Fruit fly (Drosophila melanogaster) whole organism, embryonic: Measurements from ENCODE around the gene Gr64b.

ENCODE experiments used
- ATbp ChIP-seq: fragments of 200-800 bp; sonication (Bioruptor generic); optimal IDR thresholded peaks from 2 replicates; lab custom pipeline; 2017; ENCODE audit warnings: missing biosample characterization, mild to moderate bottlenecking, missing genetic modification characterization, missing genetic modification reagents
- Bdp1 ChIP-seq: fragments of 200-800 bp; sonication (Bioruptor generic); optimal IDR thresholded peaks from 3 replicates; lab custom pipeline; 2016; ENCODE audit warnings: missing biosample characterization, missing genetic modification characterization
- CG10147 ChIP-seq: fragments of 200-800 bp; sonication (Bioruptor generic); optimal IDR thresholded peaks from 2 replicates; lab custom pipeline; 2019; ENCODE audit warnings: missing biosample characterization, mild to moderate bottlenecking, missing genetic modification characterization, moderate library complexity
- CG11247 ChIP-seq: fragments of 200-800 bp; sonication (Bioruptor generic); IDR thresholded peaks from 2 replicates; pipeline ENCODE4 v1.3.6; 2022; ENCODE audit warnings: missing biosample characterization, missing genetic modification characterization
- CG11723 ChIP-seq: fragments of 200-800 bp; sonication (Bioruptor generic); optimal IDR thresholded peaks from 2 replicates; lab custom pipeline; 2017; ENCODE audit warnings: missing biosample characterization, mild to moderate bottlenecking, missing genetic modification characterization
- CG12219 ChIP-seq: fragments of 200-800 bp; sonication (Bioruptor generic); optimal IDR thresholded peaks from 3 replicates; lab custom pipeline; 2018; ENCODE audit warnings: missing biosample characterization, mild to moderate bottlenecking, missing genetic modification characterization
- CG13123 ChIP-seq: fragments of 200-800 bp; sonication (Bioruptor generic); optimal IDR thresholded peaks from 2 replicates; lab custom pipeline; 2016; ENCODE audit warnings: missing biosample characterization, missing genetic modification characterization
- CG14050 ChIP-seq: fragments of 200-800 bp; sonication (Bioruptor generic); IDR thresholded peaks from 3 replicates; pipeline ENCODE4 v1.3.6; 2022; ENCODE audit warnings: missing biosample characterization, missing genetic modification characterization
- CG14965 ChIP-seq: fragments of 200-800 bp; sonication (Bioruptor generic); optimal IDR thresholded peaks from 2 replicates; lab custom pipeline; 2016; ENCODE audit warnings: missing biosample characterization, missing genetic modification characterization, borderline replicate concordance
- CG15011 ChIP-seq: fragments of 200-800 bp; sonication (Bioruptor generic); optimal IDR thresholded peaks from 3 replicates; lab custom pipeline; 2018; ENCODE audit warnings: missing biosample characterization, mild to moderate bottlenecking, missing genetic modification characterization
- CG1603 ChIP-seq: fragments of 200-800 bp; sonication (Bioruptor generic); optimal IDR thresholded peaks from 2 replicates; lab custom pipeline; 2019; ENCODE audit warnings: missing biosample characterization, mild to moderate bottlenecking, missing genetic modification characterization, moderate library complexity
- CG16779 ChIP-seq: fragments of 200-800 bp; sonication (Bioruptor generic); IDR thresholded peaks from 2 replicates; pipeline ENCODE4 v1.3.6; 2022; ENCODE audit warnings: missing biosample characterization, missing genetic modification characterization
- CG16815 ChIP-seq: fragments of 200-800 bp; sonication (Bioruptor generic); optimal IDR thresholded peaks from 3 replicates; lab custom pipeline; 2017; ENCODE audit warnings: missing biosample characterization, mild to moderate bottlenecking, missing genetic modification characterization
- CG17612 ChIP-seq: fragments of 200-800 bp; sonication (Bioruptor generic); IDR thresholded peaks from 2 replicates; pipeline ENCODE4 v1.3.6; 2022; ENCODE audit warnings: missing biosample characterization, missing genetic modification characterization
- CG17829 ChIP-seq: fragments of 200-800 bp; optimal IDR thresholded peaks from 2 replicates; lab custom pipeline; 2019; ENCODE audit warnings: missing biosample characterization, mild to moderate bottlenecking, missing genetic modification characterization, moderate library complexity
- CG18599 ChIP-seq: fragments of 200-800 bp; sonication (Bioruptor generic); optimal IDR thresholded peaks from 3 replicates; lab custom pipeline; 2017; ENCODE audit warnings: missing biosample characterization, missing genetic modification characterization, mild to moderate bottlenecking, moderate library complexity, missing genetic modification reagents
- CG43689 ChIP-seq: fragments of 200-800 bp; sonication (Bioruptor generic); IDR thresholded peaks from 2 replicates; pipeline ENCODE4 v1.3.6; 2022; ENCODE audit warnings: missing biosample characterization, missing genetic modification characterization
- CG4617 ChIP-seq: fragments of 200-800 bp; sonication (Bioruptor generic); optimal IDR thresholded peaks from 3 replicates; lab custom pipeline; 2016; ENCODE audit warnings: missing biosample characterization, missing genetic modification characterization, borderline replicate concordance
- CG9797 ChIP-seq: fragments of 200-800 bp; sonication (Bioruptor generic); optimal IDR thresholded peaks from 3 replicates; lab custom pipeline; 2018; ENCODE audit warnings: missing biosample characterization, mild to moderate bottlenecking, missing genetic modification characterization
- D19A ChIP-seq: fragments of 200-800 bp; optimal IDR thresholded peaks from 3 replicates; lab custom pipeline; 2019; ENCODE audit warnings: missing biosample characterization, mild to moderate bottlenecking, missing genetic modification characterization, moderate library complexity
- Dfd ChIP-seq, 2 experiments: fragments of >200 bp; optimal IDR thresholded peaks; 2 replicates each; lab custom pipeline; 2017; ENCODE audit warnings: missing biosample characterization in 2 of 2, missing genetic modification characterization in 2 of 2
- Dip3 ChIP-seq: fragments of 200-800 bp; sonication (Bioruptor generic); optimal IDR thresholded peaks from 3 replicates; lab custom pipeline; 2016; ENCODE audit warnings: missing biosample characterization, missing genetic modification characterization
- Doc2 ChIP-seq: fragments of 200-800 bp; sonication (Bioruptor generic); IDR thresholded peaks from 2 replicates; pipeline ENCODE4 v1.3.6; 2022; ENCODE audit warnings: missing biosample characterization, missing genetic modification characterization
- E2f2 ChIP-seq: fragments of 200-800 bp; sonication (Bioruptor generic); IDR thresholded peaks from 2 replicates; pipeline ENCODE4 v1.3.6; 2022; ENCODE audit warnings: missing biosample characterization, missing genetic modification characterization
- Hand ChIP-seq: fragments of 200-800 bp; sonication (Bioruptor generic); optimal IDR thresholded peaks from 2 replicates; lab custom pipeline; 2017; ENCODE audit warnings: mild to moderate bottlenecking, missing biosample characterization, missing genetic modification reagents, missing genetic modification characterization
- HmgZ ChIP-seq: fragments of 200-800 bp; sonication (Bioruptor generic); optimal IDR thresholded peaks from 2 replicates; lab custom pipeline; 2018; ENCODE audit warnings: missing biosample characterization, mild to moderate bottlenecking, missing genetic modification characterization
- Hr39 ChIP-seq: fragments of >200 bp; optimal IDR thresholded peaks from 2 replicates; lab custom pipeline; 2017
- Jarid2 ChIP-seq: fragments of 200-800 bp; sonication (Bioruptor generic); optimal IDR thresholded peaks from 3 replicates; lab custom pipeline; 2017; ENCODE audit warnings: mild to moderate bottlenecking, missing biosample characterization, missing genetic modification reagents, missing genetic modification characterization
- Oaz ChIP-seq: fragments of 200-800 bp; sonication (Bioruptor generic); IDR thresholded peaks from 2 replicates; pipeline ENCODE4 v1.3.6; 2022; ENCODE audit warnings: missing biosample characterization, missing genetic modification characterization
- Opbp ChIP-seq: fragments of 200-800 bp; sonication (Bioruptor generic); IDR thresholded peaks from 3 replicates; pipeline ENCODE4 v1.3.6; 2022; ENCODE audit warnings: missing biosample characterization, missing genetic modification characterization; ENCODE audit not compliant: partially characterized antibody
- Side ChIP-seq: fragments of 200-800 bp; sonication (Bioruptor generic); optimal IDR thresholded peaks from 2 replicates; lab custom pipeline; 2016; ENCODE audit warnings: missing biosample characterization, missing genetic modification characterization
- bowl ChIP-seq: fragments of 200-800 bp; sonication (Bioruptor generic); IDR thresholded peaks from 2 replicates; pipeline ENCODE4 v1.3.6; 2022; ENCODE audit warnings: missing biosample characterization, missing genetic modification characterization
- cad ChIP-seq: fragments of >200 bp; optimal IDR thresholded peaks from 2 replicates; lab custom pipeline; 2017; ENCODE audit warnings: missing biosample characterization, missing genetic modification characterization
- chif ChIP-seq, 2 experiments: fragments of 200-800 bp; sonication (Bioruptor generic); optimal IDR thresholded peaks; 3 replicates each; lab custom pipeline; 2016; ENCODE audit warnings: missing biosample characterization in 2 of 2, missing genetic modification characterization in 2 of 2
- ci ChIP-seq: fragments of 200-800 bp; sonication (Bioruptor generic); IDR thresholded peaks from 3 replicates; pipeline ENCODE4 v1.3.6; 2022; ENCODE audit warnings: missing biosample characterization, missing genetic modification characterization
- gcm ChIP-seq: fragments of 200-800 bp; sonication (Bioruptor generic); optimal IDR thresholded peaks from 2 replicates; lab custom pipeline; 2019; ENCODE audit warnings: missing biosample characterization, mild to moderate bottlenecking, missing genetic modification characterization, moderate library complexity
- gt ChIP-seq: fragments of 200-800 bp; sonication (Bioruptor generic); IDR thresholded peaks from 2 replicates; pipeline ENCODE4 v1.3.6; 2022; ENCODE audit warnings: missing biosample characterization, missing genetic modification characterization
- jumu ChIP-seq: fragments of 200-800 bp; sonication (Bioruptor generic); optimal IDR thresholded peaks from 3 replicates; lab custom pipeline; 2016; ENCODE audit warnings: missing biosample characterization, missing genetic modification characterization
- klu ChIP-seq: fragments of 200-800 bp; sonication (Bioruptor generic); IDR thresholded peaks from 2 replicates; pipeline ENCODE4 v1.3.6; 2022; ENCODE audit warnings: missing biosample characterization, missing genetic modification characterization
- lab ChIP-seq: fragments of 200-800 bp; sonication (Bioruptor generic); optimal IDR thresholded peaks from 3 replicates; lab custom pipeline; 2017; ENCODE audit warnings: missing biosample characterization, missing genetic modification characterization, mild to moderate bottlenecking, moderate library complexity, missing genetic modification reagents
- nom ChIP-seq: fragments of 200-800 bp; sonication (Bioruptor generic); optimal IDR thresholded peaks from 2 replicates; lab custom pipeline; 2017; ENCODE audit warnings: missing biosample characterization, missing genetic modification characterization, mild to moderate bottlenecking, moderate library complexity, missing genetic modification reagents
- org-1 ChIP-seq: fragments of 200-800 bp; sonication (Bioruptor generic); optimal IDR thresholded peaks from 2 replicates; lab custom pipeline; 2017; ENCODE audit warnings: missing biosample characterization, missing genetic modification characterization
- sens-2 ChIP-seq: fragments of 200-800 bp; sonication (Bioruptor generic); IDR thresholded peaks from 2 replicates; pipeline ENCODE4 v1.3.6; 2022; ENCODE audit warnings: missing biosample characterization, missing genetic modification characterization
- sima ChIP-seq: fragments of 200-800 bp; sonication (Bioruptor generic); optimal IDR thresholded peaks from 2 replicates; lab custom pipeline; 2016; ENCODE audit warnings: missing biosample characterization, missing genetic modification characterization
- slou ChIP-seq: fragments of 200-800 bp; sonication (Bioruptor generic); optimal IDR thresholded peaks from 3 replicates; lab custom pipeline; 2016; ENCODE audit warnings: missing biosample characterization, missing genetic modification characterization
- so ChIP-seq: fragments of 200-800 bp; sonication (Bioruptor generic); IDR thresholded peaks from 3 replicates; pipeline ENCODE4 v1.3.6; 2022; ENCODE audit warnings: missing biosample characterization, missing genetic modification characterization
- sr ChIP-seq: fragments of 200-800 bp; sonication (Bioruptor generic); IDR thresholded peaks from 3 replicates; pipeline ENCODE4 v1.3.6; 2022; ENCODE audit warnings: missing biosample characterization, missing genetic modification characterization
- tgo ChIP-seq: fragments of 200-800 bp; sonication (Bioruptor generic); IDR thresholded peaks from 3 replicates; pipeline ENCODE4 v1.3.6; 2022; ENCODE audit warnings: missing biosample characterization, missing genetic modification characterization
- tna ChIP-seq: fragments of 200-800 bp; sonication (Bioruptor generic); IDR thresholded peaks from 2 replicates; pipeline ENCODE4 v1.3.6; 2022; ENCODE audit warnings: missing biosample characterization, missing genetic modification characterization; ENCODE audit not compliant: partially characterized antibody
- zfh1 ChIP-seq: fragments of 200-800 bp; sonication (Bioruptor generic); IDR thresholded peaks from 3 replicates; pipeline ENCODE4 v1.3.6; 2022; ENCODE audit warnings: missing biosample characterization, missing genetic modification characterization

Gr64b gene

DNA sequence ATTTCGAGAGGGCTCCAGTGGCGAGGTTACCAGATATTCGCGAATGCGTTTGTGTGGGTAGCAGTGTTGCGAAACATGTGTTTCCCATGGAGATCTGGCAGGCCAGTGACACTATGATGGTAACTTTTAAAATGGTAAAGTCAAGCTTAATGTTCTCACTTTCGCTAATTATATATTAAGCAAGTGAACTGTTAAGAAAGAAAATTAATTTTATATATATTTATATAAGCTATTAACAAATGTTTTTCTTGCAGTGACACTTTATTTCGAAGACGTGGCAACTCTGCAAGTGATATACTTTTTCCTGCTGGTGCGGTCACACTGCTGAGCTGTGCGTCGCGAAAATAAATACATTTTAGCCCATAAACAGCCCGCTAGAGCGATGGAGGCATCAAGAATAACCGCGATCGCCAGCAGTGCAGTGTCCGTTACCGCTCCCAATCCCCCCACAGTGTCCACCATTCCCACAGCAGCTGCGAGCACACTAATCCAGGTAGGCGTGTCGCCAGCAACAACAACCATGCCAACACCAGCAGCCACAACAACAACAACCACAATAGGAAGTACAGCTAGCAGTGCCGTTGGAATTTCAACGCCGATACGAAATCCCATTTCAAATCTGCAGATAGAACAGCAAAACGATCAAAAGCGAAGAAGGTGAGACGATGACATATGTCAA, 12.0 kb downstream of the Gr64b start, which contains the start of the genes CG11593 and Rcd5 (continued):
- peak; percentile 79 for TF ChIP-seq CG17829 (tag; lab: Kevin White, UChicago)
- no peak for TF ChIP-seq Bdp1
- TF ChIP-seq ci (GFP tag; lab: Robert Waterston, UW): peak; percentile 79; the same call in 2 of the 3 replicates
- TF ChIP-seq Opbp (GFP tag; lab: Robert Waterston, UW): no peak
- TF ChIP-seq Hr39 (lab: Kevin White, UChicago): no peak
- TF ChIP-seq Jarid2 (GFP tag; lab: Kevin White, UChicago): no peak
- TF ChIP-seq CG16815 (GFP tag; lab: Kevin White, UChicago): peak; percentile 48
- TF ChIP-seq sr (GFP tag; lab: Robert Waterston, UW): peak; percentile 54; the same call in 1 of the 3 replicates
- TF ChIP-seq CG14050: peak; percentile 62; the same call in 1 of the 3 replicates
- no peak for TF ChIP-seq CG16779 (GFP tag; lab: Robert Waterston, UW)
- TF ChIP-seq klu: peak; percentile 54; the same call in 1 of the 2 replicates
- peak; percentile 96 for TF ChIP-seq CG4617 (GFP tag; lab: Kevin White, UChicago)
- TF ChIP-seq CG11247 (GFP tag; lab: Robert Waterston, UW): peak; percentile 78
- TF ChIP-seq sima: no peak
- TF ChIP-seq Dip3 (GFP tag; lab: Kevin White, UChicago): peak; percentile 27
- TF ChIP-seq CG14965 (GFP tag; lab: Kevin White, UChicago): no peak
- peak; percentile 63 for TF ChIP-seq E2f2 (GFP tag; lab: Robert Waterston, UW)
- no peak for TF ChIP-seq sens-2 (GFP tag; lab: Robert Waterston, UW)
- TF ChIP-seq tgo (GFP tag; lab: Robert Waterston, UW): peak; percentile 84
- TF ChIP-seq CG15011 (GFP tag; lab: Kevin White, UChicago): no peak
- TF ChIP-seq chif (GFP tag; optimal IDR thresholded peaks at IDR 0.05; lab: Kevin White, UChicago): no peak
- no peak for TF ChIP-seq nom (GFP tag; lab: Kevin White, UChicago)
- no peak for TF ChIP-seq so
- peak; percentile 25 for TF ChIP-seq CG13123 (GFP tag; lab: Kevin White, UChicago)
- peak; percentile 82; the same call in 2 of the 3 replicates for TF ChIP-seq zfh1 (GFP tag; lab: Robert Waterston, UW)
- TF ChIP-seq D19A: no peak
- TF ChIP-seq CG17612 (GFP tag; lab: Robert Waterston, UW): no peak
- no peak for TF ChIP-seq CG10147 (GFP tag; lab: Kevin White, UChicago)
- TF ChIP-seq slou (GFP tag; lab: Kevin White, UChicago): peak; percentile 32
- no peak for TF ChIP-seq bowl (GFP tag; lab: Robert Waterston, UW)
- TF ChIP-seq cad (GFP tag; lab: Kevin White, UChicago): no peak
- no peak for TF ChIP-seq Side (GFP tag; lab: Kevin White, UChicago)
- TF ChIP-seq CG12219 (GFP tag; lab: Kevin White, UChicago): no peak
- TF ChIP-seq Oaz (GFP tag; lab: Robert Waterston, UW): peak; percentile 68
- peak in 1 of 2 experiments; percentile 27 for TF ChIP-seq Dfd (GFP tag; optimal IDR thresholded peaks at IDR 0.05; lab: Kevin White, UChicago)
- TF ChIP-seq Doc2: 0 out of 2 replicates have a peak, but pooled peaks have one; percentile 33
- no peak for TF ChIP-seq tna (GFP tag; lab: Robert Waterston, UW)
- peak; percentile 87 for TF ChIP-seq CG9797 (GFP tag; lab: Kevin White, UChicago)
- TF ChIP-seq org-1 (GFP tag; lab: Kevin White, UChicago): peak; percentile 25
- TF ChIP-seq gt (GFP tag; lab: Robert Waterston, UW): peak; percentile 41; the same call in 1 of the 2 replicates
- peak; percentile 63 for TF ChIP-seq HmgZ (tag; lab: Kevin White, UChicago)
- no peak for TF ChIP-seq ATbp (GFP tag; lab: Kevin White, UChicago)
- TF ChIP-seq CG1603 (tag; lab: Kevin White, UChicago): no peak
- no peak for TF ChIP-seq gcm (GFP tag; lab: Kevin White, UChicago)
- TF ChIP-seq Hand: no peak
- TF ChIP-seq jumu: peak; percentile 30
- no peak for TF ChIP-seq CG11723 (GFP tag; lab: Kevin White, UChicago)
- peak; percentile 53 for TF ChIP-seq CG18599 (GFP tag; lab: Kevin White, UChicago)
- peak; percentile 77 for TF ChIP-seq lab (GFP tag; lab: Kevin White, UChicago)
- TF ChIP-seq CG43689 (GFP tag; lab: Robert Waterston, UW): no peak
